Fruit fly (Drosophila melanogaster) whole organism, adult: ENCODE results near the gene CG34347.
A peak's percentile ranks its signal among the peaks of the same experiment; 100 is the strongest.

Experiments
- CG11617 ChIP-seq: fragments of 200-800 bp; sonication (Bioruptor generic); optimal IDR thresholded peaks from 2 replicates; lab custom pipeline; 2017; ENCODE audit warnings: mild to moderate bottlenecking, missing biosample characterization, missing genetic modification reagents, missing genetic modification characterization
- CG12768 ChIP-seq: fragments of 200-800 bp; sonication (Bioruptor generic); optimal IDR thresholded peaks from 2 replicates; lab custom pipeline; 2017; ENCODE audit warnings: missing biosample characterization, missing genetic modification characterization, mild to moderate bottlenecking, moderate library complexity, missing genetic modification reagents
- CG14711 ChIP-seq: fragments of 200-800 bp; sonication (Bioruptor generic); optimal IDR thresholded peaks from 2 replicates; lab custom pipeline; 2018; ENCODE audit warnings: missing biosample characterization, mild to moderate bottlenecking, missing genetic modification characterization, moderate library complexity
- CG1620 ChIP-seq: fragments of 200-800 bp; sonication (Bioruptor generic); optimal IDR thresholded peaks from 2 replicates; lab custom pipeline; 2016; ENCODE audit warnings: missing biosample characterization, missing genetic modification characterization
- CG33017 ChIP-seq: fragments of 200-800 bp; sonication (Bioruptor generic); optimal IDR thresholded peaks from 2 replicates; lab custom pipeline; 2018; ENCODE audit warnings: missing biosample characterization, mild to moderate bottlenecking, missing genetic modification characterization, moderate library complexity
- CG5204 ChIP-seq: fragments of 200-800 bp; sonication (Bioruptor generic); optimal IDR thresholded peaks from 2 replicates; lab custom pipeline; 2016; ENCODE audit warnings: missing biosample characterization, missing genetic modification characterization
- CG7045 ChIP-seq: fragments of 200-800 bp; sonication (Bioruptor generic); optimal IDR thresholded peaks from 2 replicates; lab custom pipeline; 2017; ENCODE audit warnings: missing biosample characterization, mild to moderate bottlenecking, missing genetic modification characterization
- CG7101 ChIP-seq: fragments of 200-800 bp; sonication (Bioruptor generic); optimal IDR thresholded peaks from 2 replicates; lab custom pipeline; 2018; ENCODE audit warnings: missing biosample characterization, mild to moderate bottlenecking, missing genetic modification characterization, moderate library complexity
- Clk ChIP-seq: fragments of 200-800 bp; sonication (Bioruptor generic); optimal IDR thresholded peaks from 2 replicates; lab custom pipeline; 2017; ENCODE audit warnings: missing biosample characterization, missing genetic modification characterization
- Crg-1 ChIP-seq: fragments of 200-800 bp; sonication (Bioruptor generic); optimal IDR thresholded peaks from 2 replicates; lab custom pipeline; 2016; ENCODE audit warnings: missing biosample characterization, missing genetic modification characterization
- Hr96 ChIP-seq: fragments of 200-800 bp; sonication (Bioruptor generic); optimal IDR thresholded peaks from 2 replicates; lab custom pipeline; 2016; ENCODE audit warnings: missing biosample characterization, missing genetic modification characterization
- Mnt ChIP-seq: fragments of 200-800 bp; sonication (Bioruptor generic); optimal IDR thresholded peaks from 2 replicates; lab custom pipeline; 2016; ENCODE audit warnings: missing biosample characterization, mild to moderate bottlenecking, missing genetic modification characterization
- bab1 ChIP-seq: fragments of 200-800 bp; sonication (Bioruptor generic); optimal IDR thresholded peaks from 3 replicates; lab custom pipeline; 2019; ENCODE audit warnings: missing biosample characterization, mild to moderate bottlenecking, missing genetic modification characterization, moderate library complexity
- cic ChIP-seq: fragments of 200-800 bp; sonication (Bioruptor generic); optimal IDR thresholded peaks from 2 replicates; lab custom pipeline; 2017; ENCODE audit warnings: missing biosample characterization, mild to moderate bottlenecking, missing genetic modification characterization, moderate library complexity
- cnc ChIP-seq, 2 experiments: fragments of >200 bp; optimal IDR thresholded peaks; 2 replicates each; lab custom pipeline; 2017
- kay ChIP-seq: fragments of 200-800 bp; sonication (Bioruptor generic); peaks from one replicate; lab custom pipeline; 2016; ENCODE audit warnings: missing biosample characterization, missing genetic modification characterization, borderline replicate concordance
- ovo ChIP-seq: fragments of 200-800 bp; sonication (Bioruptor generic); optimal IDR thresholded peaks from 2 replicates; lab custom pipeline; 2016; ENCODE audit warnings: missing biosample characterization, missing genetic modification characterization
- pad ChIP-seq: fragments of 200-800 bp; sonication (Bioruptor generic); optimal IDR thresholded peaks from 3 replicates; lab custom pipeline; 2017; ENCODE audit warnings: missing biosample characterization, missing genetic modification characterization, mild to moderate bottlenecking, moderate library complexity, missing genetic modification reagents
- tj ChIP-seq: fragments of 200-800 bp; sonication (Bioruptor generic); optimal IDR thresholded peaks from 3 replicates; lab custom pipeline; 2017; ENCODE audit warnings: missing biosample characterization, mild to moderate bottlenecking, missing genetic modification characterization, moderate library complexity
- toe ChIP-seq: fragments of 200-800 bp; sonication (Bioruptor generic); optimal IDR thresholded peaks from 2 replicates; lab custom pipeline; 2016; ENCODE audit warnings: missing biosample characterization, missing genetic modification characterization

The CG34347 gene

DNA sequence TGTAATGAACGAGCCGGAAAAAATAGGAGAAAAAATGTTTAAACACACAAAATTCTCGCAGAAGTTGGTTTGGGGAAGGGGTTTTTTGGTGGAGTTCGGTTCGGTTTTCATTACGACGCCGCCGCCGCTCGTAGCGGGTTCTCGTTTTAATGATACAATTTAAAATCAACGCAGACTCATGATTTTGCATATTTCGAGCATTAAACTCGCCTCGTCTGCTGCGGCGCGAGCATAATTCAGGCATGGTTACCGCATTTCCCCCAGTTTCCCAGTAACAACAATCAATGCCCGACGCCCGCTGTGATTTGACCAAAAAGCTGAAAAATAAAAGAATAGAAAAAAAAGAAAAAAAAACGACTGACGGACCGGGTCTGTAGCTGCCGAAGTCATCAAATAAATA is 10.5 kb downstream of the CG34347 start:
- TF ChIP-seq CG11617 (GFP tag; lab: Kevin White, UChicago) (no peak), Mnt (no peak), cnc (optimal IDR thresholded peaks at IDR 0.05; lab: Kevin White, UChicago) (no peak), CG7101 (no peak), cic (GFP tag; lab: Kevin White, UChicago) (no peak), Crg-1 (GFP tag; lab: Kevin White, UChicago) (no peak), tj (peak; percentile 13)

DNA sequence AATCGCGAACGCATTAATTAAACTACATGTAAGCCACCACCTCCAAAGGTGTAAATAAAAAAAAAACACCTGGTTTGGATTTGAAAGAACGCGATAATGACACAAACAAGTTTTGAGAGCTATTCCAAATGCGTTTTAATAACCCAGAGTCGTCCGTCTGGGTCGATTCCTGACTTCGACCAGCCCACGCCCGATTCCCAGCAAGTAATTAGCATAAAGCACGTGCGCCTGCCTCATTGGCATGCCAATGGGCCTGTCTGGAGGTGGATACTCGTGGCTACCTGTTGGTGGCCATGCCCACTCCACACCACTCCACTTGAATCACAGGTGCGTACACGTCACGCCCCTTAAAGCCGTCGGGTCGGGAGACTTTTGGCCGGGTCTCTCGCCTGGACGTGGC is 11.3 kb downstream of the CG34347 start:
- no peak for TF ChIP-seq CG11617 (GFP tag; lab: Kevin White, UChicago)
- TF ChIP-seq CG33017 (tag; lab: Kevin White, UChicago), result no peak
- no peak for TF ChIP-seq pad (GFP tag; lab: Kevin White, UChicago)
- no peak for TF ChIP-seq CG7045 (GFP tag; lab: Kevin White, UChicago)
- TF ChIP-seq Hr96 (GFP tag; lab: Kevin White, UChicago), result no peak
- TF ChIP-seq toe (GFP tag; lab: Kevin White, UChicago), result no peak
- no peak for TF ChIP-seq Mnt
- TF ChIP-seq CG7101, result no peak
- no peak for TF ChIP-seq CG1620 (GFP tag; lab: Kevin White, UChicago)
- no peak for TF ChIP-seq CG12768
- no peak for TF ChIP-seq CG14711 (tag; lab: Kevin White, UChicago)
- TF ChIP-seq Crg-1 (GFP tag; lab: Kevin White, UChicago), result no peak
- no peak for TF ChIP-seq bab1 (GFP tag; lab: Kevin White, UChicago)
- TF ChIP-seq CG5204, result no peak

DNA sequence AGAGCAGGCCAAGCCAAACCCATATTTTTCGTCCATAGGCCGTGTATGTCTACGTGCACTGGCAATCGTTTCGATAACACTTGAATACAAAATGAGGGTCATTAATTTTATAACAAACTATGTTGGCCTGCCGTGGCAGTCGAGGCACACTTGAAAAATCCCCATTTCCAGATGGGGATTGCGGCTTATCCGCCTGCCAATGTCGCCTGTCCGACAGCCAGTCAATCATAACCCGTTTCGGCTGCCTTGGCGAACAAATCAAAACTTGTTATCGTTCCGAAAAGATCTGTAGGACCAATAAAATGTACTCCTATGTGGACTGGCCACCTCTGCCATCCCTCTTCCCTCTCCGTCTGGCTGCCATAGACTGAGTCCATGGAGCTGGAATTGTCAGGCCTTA is 13.5 kb downstream of the CG34347 start:
- TF ChIP-seq Hr96 (GFP tag; lab: Kevin White, UChicago) (no peak), ovo (GFP tag; lab: Kevin White, UChicago) (no peak)

dm6 chr3R:31325055-31325454 is 14.1 kb downstream of the CG34347 start:
- TF ChIP-seq ovo (GFP tag; lab: Kevin White, UChicago), result no peak
- no peak for TF ChIP-seq CG14711 (tag; lab: Kevin White, UChicago)
- TF ChIP-seq CG1620 (GFP tag; lab: Kevin White, UChicago), result no peak
- no peak for TF ChIP-seq Crg-1 (GFP tag; lab: Kevin White, UChicago)
- TF ChIP-seq CG11617 (GFP tag; lab: Kevin White, UChicago), result no peak
- no peak for TF ChIP-seq kay (GFP tag; lab: Kevin White, UChicago)
- no peak for TF ChIP-seq cic (GFP tag; lab: Kevin White, UChicago)
- TF ChIP-seq bab1 (GFP tag; lab: Kevin White, UChicago), result no peak
- TF ChIP-seq Hr96 (GFP tag; lab: Kevin White, UChicago), result no peak
- no peak for TF ChIP-seq tj
- TF ChIP-seq CG5204, result no peak
- TF ChIP-seq CG33017 (tag; lab: Kevin White, UChicago), result no peak
- no peak for TF ChIP-seq CG12768
- TF ChIP-seq pad (GFP tag; lab: Kevin White, UChicago), result no peak
- TF ChIP-seq Mnt, result no peak
- TF ChIP-seq CG7045 (GFP tag; lab: Kevin White, UChicago), result no peak
- no peak for TF ChIP-seq toe (GFP tag; lab: Kevin White, UChicago)
- no peak for TF ChIP-seq Clk (GFP tag; lab: Kevin White, UChicago)

- TF ChIP-seq Hr96 (GFP tag; lab: Kevin White, UChicago) (peak; percentile 20), Clk (GFP tag; lab: Kevin White, UChicago) (peak; percentile 10), CG5204 (peak; percentile 24), CG12768 (peak; percentile 8), Mnt (no peak), cic (GFP tag; lab: Kevin White, UChicago) (no peak), CG7045 (GFP tag; lab: Kevin White, UChicago) (peak; percentile 0)
Observed at dm6 chr3R:31329809-31330208, 18.9 kb downstream of the CG34347 start.

DNA sequence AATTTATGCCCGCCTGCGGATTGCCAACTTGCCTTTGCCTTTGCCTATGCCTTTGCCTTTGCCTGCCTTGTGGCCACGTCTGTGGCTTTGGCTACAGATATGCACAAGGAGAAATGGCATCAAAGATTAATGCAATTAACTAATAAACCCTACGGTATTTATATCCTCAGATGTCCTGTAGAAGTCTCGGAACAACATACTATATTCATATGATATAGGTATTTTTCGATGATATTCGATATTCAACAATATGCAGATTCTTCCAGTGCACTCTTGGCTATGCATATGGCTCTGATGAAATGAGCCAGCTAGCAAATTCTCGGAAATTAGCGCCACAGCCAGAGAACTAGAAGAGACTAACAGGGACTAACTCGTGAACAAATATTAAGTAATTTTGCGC is 25.3 kb downstream of the CG34347 start:
- TF ChIP-seq kay (GFP tag; lab: Kevin White, UChicago) (no peak), CG5204 (no peak), Hr96 (GFP tag; lab: Kevin White, UChicago) (no peak), CG7101 (no peak), tj (no peak), ovo (GFP tag; lab: Kevin White, UChicago) (no peak), bab1 (GFP tag; lab: Kevin White, UChicago) (no peak)

- no peak for TF ChIP-seq CG7045 (GFP tag; lab: Kevin White, UChicago)
- TF ChIP-seq CG14711 (tag; lab: Kevin White, UChicago), result no peak
- no peak for TF ChIP-seq cic (GFP tag; lab: Kevin White, UChicago)
Observed at dm6 chr3R:31339818-31340217, 28.9 kb downstream of the CG34347 start.

dm6 chr3R:31340769-31341168 is 29.8 kb downstream of the CG34347 start:
- TF ChIP-seq tj (peak; percentile 92), CG5204 (no peak)
